Worm (Caenorhabditis elegans) whole organism, L4 larva: ENCODE data around the gene atp-2.

Source experiments
- R02D3.7 ChIP-seq: fragments of 150-350 bp; sonication (generic microtip); optimal IDR thresholded peaks from 3 replicates; lab custom pipeline; 2014; ENCODE audit warnings: missing biosample characterization, missing genetic modification characterization
- daf-16 ChIP-seq, 3 experiments: sonication (generic microtip); optimal IDR thresholded peaks; 2 replicates each; lab custom pipeline; 2016 to 2017; ENCODE audit warnings: missing genetic modification characterization in 3 of 3, missing genetic modification reagents in 3 of 3, mild to moderate bottlenecking in 2 of 3, missing compliant biosample characterization in 2 of 3, missing biosample characterization in 1 of 3, moderate library complexity in 1 of 3
- dpl-1 ChIP-seq: fragments of 150-350 bp; optimal IDR thresholded peaks from 2 replicates; lab custom pipeline; 2014; ENCODE audit warnings: missing biosample characterization, missing genetic modification reagents, missing genetic modification characterization
- nhr-111 ChIP-seq: fragments of 200-800 bp; sonication (Bioruptor generic); optimal IDR thresholded peaks from 2 replicates; lab custom pipeline; 2018; ENCODE audit warnings: mild to moderate bottlenecking, missing genetic modification characterization, missing compliant biosample characterization
- nhr-76 ChIP-seq: fragments of 150-350 bp; optimal IDR thresholded peaks from 2 replicates; lab custom pipeline; 2014; ENCODE audit warnings: missing biosample characterization, missing genetic modification characterization
- php-3 ChIP-seq: fragments of 200-800 bp; sonication (Bioruptor generic); IDR thresholded peaks from 2 replicates; pipeline ENCODE4 v1.3.6; 2022; ENCODE audit warnings: missing genetic modification reagents, missing genetic modification characterization, missing compliant biosample characterization
- zag-1 ChIP-seq: fragments of 150-350 bp; optimal IDR thresholded peaks from 2 replicates; lab custom pipeline; 2014; ENCODE audit warnings: missing biosample characterization, missing genetic modification characterization
- ztf-11 ChIP-seq: fragments of 150-350 bp; optimal IDR thresholded peaks from 2 replicates; lab custom pipeline; 2014; ENCODE audit warnings: missing biosample characterization, missing genetic modification characterization
- ztf-7 ChIP-seq: fragments of 150-350 bp; optimal IDR thresholded peaks from 2 replicates; lab custom pipeline; 2014; ENCODE audit warnings: missing biosample characterization, missing genetic modification characterization

- TF ChIP-seq zag-1 (tag; lab: Kevin White, UChicago) (no peak), php-3 (GFP tag; lab: Robert Waterston, UW) (no peak), nhr-111 (GFP tag; lab: Kevin White, UChicago) (no peak), nhr-76 (tag; lab: Kevin White, UChicago) (no peak), daf-16 (GFP tag; optimal IDR thresholded peaks at IDR 0.05; lab: Kevin White, UChicago) (no peak), daf-16 (tag; optimal IDR thresholded peaks at IDR 0.05; lab: Kevin White, UChicago) (no peak), R02D3.7 (tag; lab: Kevin White, UChicago) (no peak), dpl-1 (no peak), ztf-11 (tag; lab: Kevin White, UChicago) (no peak), ztf-7 (tag; lab: Kevin White, UChicago) (no peak)
Observed at ce11 chrIII:5193266-5193665, 35.0 kb upstream of the atp-2 start.
